Worm (Caenorhabditis elegans) whole organism, early embryonic: ENCODE measurements around the gene R13D7.2.

Experiments
- B0310.2 ChIP-seq: sonication (generic microtip); optimal IDR thresholded peaks from 2 replicates; lab custom pipeline; 2016; ENCODE audit warnings: mild to moderate bottlenecking, missing genetic modification characterization, missing compliant biosample characterization
- aly-1 ChIP-seq: sonication (generic microtip); optimal IDR thresholded peaks from 2 replicates; lab custom pipeline; 2016; ENCODE audit warnings: missing genetic modification characterization, missing compliant biosample characterization
- ama-1 ChIP-seq: fragments of 150-350 bp; optimal IDR thresholded peaks from 2 replicates; lab custom pipeline; 2014
- ceh-13 ChIP-seq: fragments of 200-800 bp; sonication (Bioruptor generic); optimal IDR thresholded peaks from 2 replicates; lab custom pipeline; 2018; ENCODE audit warnings: mild to moderate bottlenecking, missing genetic modification characterization, missing compliant biosample characterization
- flt-1 ChIP-seq: fragments of 200-800 bp; sonication (Bioruptor generic); IDR thresholded peaks from 2 replicates; pipeline ENCODE4 v1.3.6; 2022; ENCODE audit warnings: missing genetic modification characterization, missing compliant biosample characterization
- hmbx-1 ChIP-seq: sonication (generic microtip); optimal IDR thresholded peaks from 2 replicates; lab custom pipeline; 2016; ENCODE audit warnings: mild to moderate bottlenecking, missing genetic modification characterization, missing compliant biosample characterization
- hnd-1 ChIP-seq: sonication (generic microtip); optimal IDR thresholded peaks from 2 replicates; lab custom pipeline; 2016; ENCODE audit warnings: missing genetic modification characterization, missing compliant biosample characterization
- pes-1 ChIP-seq: fragments of 200-800 bp; sonication (Bioruptor generic); IDR thresholded peaks from 2 replicates; pipeline ENCODE4 v1.3.6; 2022; ENCODE audit warnings: missing genetic modification reagents, missing genetic modification characterization, missing compliant biosample characterization
- tra-4 ChIP-seq: sonication (generic microtip); optimal IDR thresholded peaks from 2 replicates; lab custom pipeline; 2017; ENCODE audit warnings: missing genetic modification characterization, missing compliant biosample characterization

DNA sequence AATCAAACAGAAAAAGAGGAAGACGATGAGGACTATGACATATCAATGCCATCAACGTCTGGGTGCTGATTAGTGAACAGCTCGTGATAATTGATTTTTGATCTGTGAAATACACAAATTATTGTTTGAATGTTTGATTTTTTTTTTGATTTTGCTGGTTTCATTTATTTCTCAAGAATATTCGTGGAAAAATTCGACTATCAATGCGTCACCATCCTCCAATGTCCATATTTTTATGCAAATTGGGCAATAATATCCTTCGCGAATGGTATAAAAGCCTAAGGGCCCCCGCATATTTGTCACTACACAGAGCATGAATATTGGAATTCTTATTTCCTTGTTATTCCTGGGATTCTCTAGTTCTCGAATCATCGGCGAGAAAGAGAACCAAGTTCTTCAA is 30.1 kb downstream of the R13D7.2 start, which contains the start of gene try-13:
- no peak for TF ChIP-seq flt-1 (GFP tag; lab: Robert Waterston, UW)
- TF ChIP-seq ceh-13 (GFP tag; lab: Kevin White, UChicago) = no peak
- no peak for TF ChIP-seq pes-1 (GFP tag; lab: Robert Waterston, UW)
- no peak for TF ChIP-seq B0310.2 (tag; lab: Kevin White, UChicago)
- TF ChIP-seq ama-1 = no peak
- no peak for TF ChIP-seq aly-1 (tag; lab: Kevin White, UChicago)
- TF ChIP-seq hmbx-1 (tag; lab: Kevin White, UChicago) = no peak
- no peak for TF ChIP-seq hnd-1 (tag; lab: Kevin White, UChicago)
- TF ChIP-seq tra-4 (tag; lab: Kevin White, UChicago) = no peak
